Fruit fly (Drosophila melanogaster) S2 (cell line): ENCODE measurements around the gene HLH3B.

Experiments used
- CG8478 ChIP-seq: fragments of >200 bp; optimal IDR thresholded peaks from 2 replicates; lab custom pipeline; 2018
- CTCF ChIP-seq, 2 experiments: fragments of >200 bp; optimal IDR thresholded peaks; 2 replicates each; lab custom pipeline; 2018

Gene HLH3B

dm6 chrX:2652124-2652923 lies 29.2 kb downstream of the HLH3B start:
- TF ChIP-seq CTCF (optimal IDR thresholded peaks at IDR 0.05; lab: Kevin White, UChicago) (no peak), CG8478 (lab: Kevin White, UChicago) (no peak)

- TF ChIP-seq CG8478 (lab: Kevin White, UChicago), result no peak
Observed at dm6 chrX:2651128-2651527, 30.4 kb downstream of the HLH3B start.

- TF ChIP-seq CG8478 (lab: Kevin White, UChicago) (no peak), CTCF (optimal IDR thresholded peaks at IDR 0.05; lab: Kevin White, UChicago) (no peak)
Observed at dm6 chrX:2648959-2649358, 32.6 kb downstream of the HLH3B start.

dm6 chrX:2647950-2648613 lies 33.4 kb downstream of the HLH3B start:
- TF ChIP-seq CTCF (optimal IDR thresholded peaks at IDR 0.05; lab: Kevin White, UChicago) (no peak), CG8478 (lab: Kevin White, UChicago) (no peak)

dm6 chrX:2647472-2647883 lies 34.0 kb downstream of the HLH3B start:
- TF ChIP-seq CTCF (optimal IDR thresholded peaks at IDR 0.05; lab: Kevin White, UChicago) (no peak), CG8478 (lab: Kevin White, UChicago) (no peak)

dm6 chrX:2646022-2646761 lies 35.3 kb downstream of the HLH3B start:
- TF ChIP-seq CG8478 (lab: Kevin White, UChicago), result no peak
- peak; percentile 23 to 40 for TF ChIP-seq CTCF (optimal IDR thresholded peaks at IDR 0.05; lab: Kevin White, UChicago)

- TF ChIP-seq CTCF (optimal IDR thresholded peaks at IDR 0.05; lab: Kevin White, UChicago), result no peak
- no peak for TF ChIP-seq CG8478 (lab: Kevin White, UChicago)
Observed at dm6 chrX:2645593-2645992, 35.9 kb downstream of the HLH3B start.

- TF ChIP-seq CTCF (optimal IDR thresholded peaks at IDR 0.05; lab: Kevin White, UChicago) (no peak), CG8478 (lab: Kevin White, UChicago) (no peak)
Observed at dm6 chrX:2642484-2643379, 38.8 kb downstream of the HLH3B start.

- TF ChIP-seq CTCF (optimal IDR thresholded peaks at IDR 0.05; lab: Kevin White, UChicago) (no peak), CG8478 (lab: Kevin White, UChicago) (no peak)
Observed at dm6 chrX:2638646-2639045, 42.9 kb downstream of the HLH3B start.

- TF ChIP-seq CTCF (optimal IDR thresholded peaks at IDR 0.05; lab: Kevin White, UChicago) (no peak), CG8478 (lab: Kevin White, UChicago) (no peak)
Observed at dm6 chrX:2637914-2638313, 43.6 kb downstream of the HLH3B start.

- TF ChIP-seq CG8478 (lab: Kevin White, UChicago), result no peak
- TF ChIP-seq CTCF (optimal IDR thresholded peaks at IDR 0.05; lab: Kevin White, UChicago), result no peak
Observed at dm6 chrX:2636825-2637535, 44.5 kb downstream of the HLH3B start.

dm6 chrX:2635953-2636715 lies 45.4 kb downstream of the HLH3B start:
- TF ChIP-seq CG8478 (lab: Kevin White, UChicago) (no peak), CTCF (optimal IDR thresholded peaks at IDR 0.05; lab: Kevin White, UChicago) (no peak)
